Worm (Caenorhabditis elegans): Measurements from ENCODE around the gene F36F12.2.
A peak's percentile ranks its signal among the peaks of the same experiment; 100 is the strongest.

The F36F12.2 gene

ce11 chrV:2067985-2068499 is 27.1 kb downstream of the F36F12.2 start, which contains the start of gene lbp-9 (continued):
- TF ChIP-seq cey-2 (tag; optimal IDR thresholded peaks at IDR 0.05; ENCODE audit: borderline replicate concordance, insufficient read depth) (no peak), dve-1 (tag; optimal IDR thresholded peaks at IDR 0.05; ENCODE audit: insufficient read depth) (peak; percentile 69), unc-62 (GFP tag; optimal IDR thresholded peaks at IDR 0.05 in 1 of 2) (no peak), unc-62 (tag; optimal IDR thresholded peaks at IDR 0.05) (no peak), daf-16 (GFP tag; optimal IDR thresholded peaks at IDR 0.05) (no peak), daf-16 (tag; optimal IDR thresholded peaks at IDR 0.05) (peak; percentile 16), lir-3 (tag; optimal IDR thresholded peaks at IDR 0.05) (no peak), F44E2.7 (GFP tag; IDR thresholded peaks at IDR 0.05) (no peak), pha-4 (GFP tag; IDR thresholded peaks at IDR 0.05) (no peak), pha-4 (tag; optimal IDR thresholded peaks at IDR 0.05) (no peak), ceh-32 (tag; optimal IDR thresholded peaks at IDR 0.05; ENCODE audit: poor library complexity) (no peak), ceh-28 (tag; optimal IDR thresholded peaks at IDR 0.05) (no peak), T20F7.1 (GFP tag; optimal IDR thresholded peaks at IDR 0.05) (no peak), ZK337.2 (GFP tag; IDR thresholded peaks at IDR 0.05) (no peak), fkh-10 (GFP tag; optimal IDR thresholded peaks at IDR 0.05) (no peak), daf-12 (tag; optimal IDR thresholded peaks at IDR 0.05) (no peak), jun-1 (tag; optimal IDR thresholded peaks at IDR 0.05) (no peak), arid-1 (GFP tag; conservative IDR thresholded peaks at IDR 0.05) (0 out of 2 replicates have a peak, but pooled peaks have one; percentile 9), mxl-2 (GFP tag; conservative IDR thresholded peaks at IDR 0.05) (no peak), F49E8.2 (tag; optimal IDR thresholded peaks at IDR 0.05; ENCODE audit: borderline replicate concordance) (no peak), sdz-12 (GFP tag; optimal IDR thresholded peaks at IDR 0.05) (no peak), ceh-62 (tag; optimal IDR thresholded peaks at IDR 0.05) (no peak), daf-19 (GFP tag; conservative IDR thresholded peaks at IDR 0.05) (no peak), snpc-1.2 (GFP tag; IDR thresholded peaks at IDR 0.05) (peak; percentile 43; the same call in 1 of the 2 replicates), spr-1 (tag; optimal IDR thresholded peaks at IDR 0.05) (no peak), ZK546.5 (tag; optimal IDR thresholded peaks at IDR 0.05) (no peak)

ce11 chrV:2067419-2067818 is 27.7 kb downstream of the F36F12.2 start:
- TF ChIP-seq lsy-2 (tag; optimal IDR thresholded peaks at IDR 0.05) (peak in 1 of 2 experiments; percentile 40), unc-130 (GFP tag; optimal IDR thresholded peaks at IDR 0.05) (peak; percentile 58), lin-38 (GFP tag; IDR thresholded peaks at IDR 0.05) (peak; percentile 31; the same call in 1 of the 2 replicates), egl-43 (GFP tag; IDR thresholded peaks at IDR 0.05) (no peak)

DNA sequence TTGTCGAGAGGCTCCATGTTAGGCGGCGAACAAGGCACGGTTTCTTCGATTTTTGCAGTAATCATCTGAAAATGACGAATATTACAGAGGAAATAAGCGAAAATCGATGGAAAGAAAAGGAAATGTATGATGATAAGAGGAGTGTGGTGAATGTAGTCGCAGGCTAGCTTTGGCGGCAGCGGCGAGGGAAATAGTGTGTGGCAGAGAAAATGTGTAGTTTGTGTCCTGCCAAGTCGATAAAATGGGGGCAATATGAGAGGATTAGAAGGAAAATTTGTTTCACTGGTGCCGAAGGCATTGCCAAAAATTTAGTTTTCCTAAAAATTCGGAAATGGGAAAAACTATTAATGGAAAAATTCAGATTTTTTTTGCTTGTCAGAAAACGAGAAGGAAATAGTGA is 28.3 kb downstream of the F36F12.2 start, which contains the start of gene nhr-86:
TSS of gene nhr-86 (minus strand) at position 71 of the 400 bp plus-strand sequence.
- TF ChIP-seq F10B5.3 (tag; optimal IDR thresholded peaks at IDR 0.05) = no peak
- peak; percentile 16; the same call in 1 of the 2 replicates for TF ChIP-seq dmd-6 (GFP tag; IDR thresholded peaks at IDR 0.05)
- no peak for TF ChIP-seq F49E8.2 (tag; optimal IDR thresholded peaks at IDR 0.05; ENCODE audit: borderline replicate concordance)
- TF ChIP-seq hlh-11 (tag; optimal IDR thresholded peaks at IDR 0.05) = peak; percentile 25
- peak in 1 of 2 experiments; percentile 12 for TF ChIP-seq hif-1 (tag; optimal IDR thresholded peaks at IDR 0.05)
- peak; percentile 13 for TF ChIP-seq mes-2 (tag; optimal IDR thresholded peaks at IDR 0.05; ENCODE audit: poor library complexity, severe bottlenecking)
- TF ChIP-seq dve-1 (tag; optimal IDR thresholded peaks at IDR 0.05; ENCODE audit: insufficient read depth) = peak; percentile 10
- TF ChIP-seq fos-1 (tag; optimal IDR thresholded peaks at IDR 0.05) = no peak
- peak; percentile 3 for TF ChIP-seq mep-1 (tag; optimal IDR thresholded peaks at IDR 0.05)
- no peak for TF ChIP-seq daf-16 (GFP tag; optimal IDR thresholded peaks at IDR 0.05)
- peak; percentile 7 for TF ChIP-seq daf-16 (tag; optimal IDR thresholded peaks at IDR 0.05)
- 0 out of 2 replicates have a peak, but pooled peaks have one; percentile 12 for TF ChIP-seq hmg-1.1 (GFP tag; IDR thresholded peaks at IDR 0.05)
- peak in 1 of 2 experiments; percentile 33 for TF ChIP-seq unc-62 (GFP tag; optimal IDR thresholded peaks at IDR 0.05 in 1 of 2)
- no peak for TF ChIP-seq unc-62 (tag; optimal IDR thresholded peaks at IDR 0.05)
- no peak for TF ChIP-seq ZK337.2 (GFP tag; IDR thresholded peaks at IDR 0.05)
- peak; percentile 19 for TF ChIP-seq pqm-1 (tag; optimal IDR thresholded peaks at IDR 0.05)
- no peak for TF ChIP-seq sdz-12 (GFP tag; optimal IDR thresholded peaks at IDR 0.05)
- peak; percentile 99 for TF ChIP-seq nhr-28 (tag; optimal IDR thresholded peaks at IDR 0.05)
